Fruit fly (Drosophila melanogaster) whole organism, embryonic: Measurements from ENCODE around the gene Pdzd8.
A peak's percentile ranks its signal among the peaks of the same experiment; 100 is the strongest.

Source experiments
- Ada2b ChIP-seq: fragments of 200-800 bp; sonication (Bioruptor generic); IDR thresholded peaks from 2 replicates; pipeline ENCODE4 v1.3.6; 2022; ENCODE audit warnings: missing biosample characterization, missing genetic modification characterization
- Aef1 ChIP-seq: fragments of 200-800 bp; sonication (Bioruptor generic); IDR thresholded peaks from 3 replicates; pipeline ENCODE4 v1.3.6; 2022; ENCODE audit warnings: missing biosample characterization, missing genetic modification characterization
- CG10321 ChIP-seq: fragments of 200-800 bp; sonication (Bioruptor generic); IDR thresholded peaks from 2 replicates; pipeline ENCODE4 v1.3.6; 2022; ENCODE audit warnings: missing biosample characterization, missing genetic modification characterization
- CG10543 ChIP-seq: fragments of 200-800 bp; sonication (Bioruptor generic); optimal IDR thresholded peaks from 3 replicates; lab custom pipeline; 2017; ENCODE audit warnings: missing biosample characterization, mild to moderate bottlenecking, missing genetic modification characterization, moderate library complexity
- CG12219 ChIP-seq: fragments of 200-800 bp; sonication (Bioruptor generic); optimal IDR thresholded peaks from 3 replicates; lab custom pipeline; 2018; ENCODE audit warnings: missing biosample characterization, mild to moderate bottlenecking, missing genetic modification characterization
- CG13624 ChIP-seq: fragments of 200-800 bp; sonication (Bioruptor generic); optimal IDR thresholded peaks from 2 replicates; lab custom pipeline; 2016; ENCODE audit warnings: missing biosample characterization, missing genetic modification characterization
- CG14965 ChIP-seq: fragments of 200-800 bp; sonication (Bioruptor generic); optimal IDR thresholded peaks from 2 replicates; lab custom pipeline; 2016; ENCODE audit warnings: missing biosample characterization, missing genetic modification characterization, borderline replicate concordance
- CG17361 ChIP-seq: fragments of 200-800 bp; sonication (Bioruptor generic); IDR thresholded peaks from 3 replicates; pipeline ENCODE4 v1.3.6; 2022; ENCODE audit warnings: missing biosample characterization, missing genetic modification characterization
- CG17912 ChIP-seq: fragments of 200-800 bp; sonication (Bioruptor generic); optimal IDR thresholded peaks from 2 replicates; lab custom pipeline; 2018; ENCODE audit warnings: missing biosample characterization, mild to moderate bottlenecking, missing genetic modification characterization
- CG18011 ChIP-seq: fragments of 200-800 bp; sonication (Bioruptor generic); optimal IDR thresholded peaks from 2 replicates; lab custom pipeline; 2017; ENCODE audit warnings: missing biosample characterization, missing genetic modification characterization, mild to moderate bottlenecking, moderate library complexity, missing genotype
- CG2120 ChIP-seq: fragments of 200-800 bp; sonication (Bioruptor generic); optimal IDR thresholded peaks from 3 replicates; lab custom pipeline; 2016; ENCODE audit warnings: missing biosample characterization, missing genetic modification characterization
- CG2889 ChIP-seq: fragments of 200-800 bp; sonication (Bioruptor generic); IDR thresholded peaks from 3 replicates; pipeline ENCODE4 v1.3.6; 2022; ENCODE audit warnings: missing biosample characterization, missing genetic modification characterization
- CG30020 ChIP-seq: fragments of 200-800 bp; optimal IDR thresholded peaks from 2 replicates; lab custom pipeline; 2019; ENCODE audit warnings: missing biosample characterization, mild to moderate bottlenecking, missing genetic modification characterization, moderate library complexity
- CG30431 ChIP-seq: fragments of 200-800 bp; sonication (Bioruptor generic); optimal IDR thresholded peaks from 2 replicates; lab custom pipeline; 2017; ENCODE audit warnings: missing biosample characterization, missing genetic modification characterization
- CG3163 ChIP-seq: fragments of 200-800 bp; sonication (Bioruptor generic); optimal IDR thresholded peaks from 3 replicates; lab custom pipeline; 2016; ENCODE audit warnings: missing biosample characterization, missing genetic modification characterization
- CG3281 ChIP-seq: fragments of 200-800 bp; sonication (Bioruptor generic); optimal IDR thresholded peaks from 3 replicates; lab custom pipeline; 2017; ENCODE audit warnings: missing biosample characterization, mild to moderate bottlenecking, missing genetic modification characterization
- CG34376 ChIP-seq: fragments of 200-800 bp; sonication (Bioruptor generic); optimal IDR thresholded peaks from 2 replicates; lab custom pipeline; 2018; ENCODE audit warnings: missing biosample characterization, mild to moderate bottlenecking, missing genetic modification characterization
- CG4820 ChIP-seq: fragments of 200-800 bp; sonication (Bioruptor generic); optimal IDR thresholded peaks from 3 replicates; lab custom pipeline; 2016; ENCODE audit warnings: missing biosample characterization, missing genetic modification characterization
- CoRest ChIP-seq: fragments of 200-800 bp; sonication (Bioruptor generic); optimal IDR thresholded peaks from 3 replicates; lab custom pipeline; 2018; ENCODE audit warnings: missing biosample characterization, mild to moderate bottlenecking, missing genetic modification characterization, moderate library complexity
- CrebB ChIP-seq: fragments of 200-800 bp; sonication (Bioruptor generic); optimal IDR thresholded peaks from 3 replicates; lab custom pipeline; 2018; ENCODE audit warnings: missing biosample characterization, mild to moderate bottlenecking, missing genetic modification characterization
- Dbx ChIP-seq: fragments of 200-800 bp; sonication (Bioruptor generic); IDR thresholded peaks from 3 replicates; pipeline ENCODE4 v1.3.6; 2022; ENCODE audit warnings: missing biosample characterization, missing genetic modification characterization
- Deaf1 ChIP-seq: fragments of 200-800 bp; optimal IDR thresholded peaks from 3 replicates; lab custom pipeline; 2019; ENCODE audit warnings: missing biosample characterization, mild to moderate bottlenecking, missing genetic modification characterization, moderate library complexity
- Dfd ChIP-seq, 2 experiments: fragments of >200 bp; optimal IDR thresholded peaks; 2 replicates each; lab custom pipeline; 2017; ENCODE audit warnings: missing biosample characterization in 2 of 2, missing genetic modification characterization in 2 of 2
- ERR ChIP-seq: fragments of 200-800 bp; sonication (Bioruptor generic); optimal IDR thresholded peaks from 2 replicates; lab custom pipeline; 2016; ENCODE audit warnings: missing biosample characterization, missing genetic modification characterization
- Gsc ChIP-seq: fragments of 200-800 bp; sonication (Bioruptor generic); IDR thresholded peaks from 2 replicates; pipeline ENCODE4 v1.3.6; 2022; ENCODE audit warnings: missing biosample characterization, missing genetic modification characterization
- H2.0 ChIP-seq: fragments of 200-800 bp; sonication (Bioruptor generic); IDR thresholded peaks from 2 replicates; pipeline ENCODE4 v1.3.6; 2022; ENCODE audit warnings: missing biosample characterization, missing genetic modification characterization
- HLH4C ChIP-seq: fragments of 200-800 bp; sonication (Bioruptor generic); IDR thresholded peaks from 3 replicates; pipeline ENCODE4 v1.3.6; 2022; ENCODE audit warnings: missing biosample characterization, missing genetic modification characterization; ENCODE audit not compliant: partially characterized antibody
- HLH54F ChIP-seq: fragments of 200-800 bp; sonication (Bioruptor generic); optimal IDR thresholded peaks from 3 replicates; lab custom pipeline; 2016; ENCODE audit warnings: missing biosample characterization, missing genetic modification characterization
- Hr39 ChIP-seq: fragments of >200 bp; optimal IDR thresholded peaks from 2 replicates; lab custom pipeline; 2017
- Hr78 ChIP-seq, 2 experiments: fragments of 200-800 bp in 1 of 2; fragments of >200 bp in 1 of 2; sonication (Bioruptor generic) in 1 of 2; optimal IDR thresholded peaks; 2 replicates each; lab custom pipeline; 2017 to 2019; ENCODE audit warnings: missing biosample characterization in 2 of 2, missing genetic modification characterization in 2 of 2, mild to moderate bottlenecking in 1 of 2, moderate library complexity in 1 of 2
- Kr ChIP-seq: fragments of 200-800 bp; sonication (Bioruptor generic); optimal IDR thresholded peaks from 2 replicates; lab custom pipeline; 2017; ENCODE audit warnings: missing biosample characterization, mild to moderate bottlenecking, missing genetic modification characterization
- Mad ChIP-seq: fragments of 200-800 bp; sonication (Bioruptor generic); optimal IDR thresholded peaks from 2 replicates; lab custom pipeline; 2016; ENCODE audit warnings: missing biosample characterization, missing genetic modification characterization
- Poxn ChIP-seq: fragments of 200-800 bp; sonication (Bioruptor generic); IDR thresholded peaks from 2 replicates; pipeline ENCODE4 v1.3.6; 2022; ENCODE audit warnings: missing biosample characterization, missing genetic modification characterization
- Rfx ChIP-seq: fragments of 200-800 bp; sonication (Bioruptor generic); IDR thresholded peaks from 2 replicates; pipeline ENCODE4 v1.3.6; 2022; ENCODE audit warnings: missing biosample characterization, missing genetic modification characterization
- Tbp ChIP-seq: fragments of >200 bp; optimal IDR thresholded peaks from 2 replicates; lab custom pipeline; 2018; ENCODE audit warnings: missing biosample characterization, missing genetic modification characterization
- Trl ChIP-seq, 3 experiments: fragments of >200 bp in 2 of 3; fragments of 200-800 bp in 1 of 3; sonication (Bioruptor generic) in 1 of 3; optimal IDR thresholded peaks; 2 replicates in 1 of 3; 3 replicates in 2 of 3; lab custom pipeline; 2016 to 2017; ENCODE audit warnings: missing biosample characterization in 1 of 3, missing genetic modification characterization in 1 of 3
- caup ChIP-seq: fragments of 200-800 bp; sonication (Bioruptor generic); optimal IDR thresholded peaks from 3 replicates; lab custom pipeline; 2017; ENCODE audit warnings: missing biosample characterization, mild to moderate bottlenecking, missing genetic modification characterization, moderate library complexity; ENCODE audit not compliant: severe bottlenecking
- crp ChIP-seq, 2 experiments: fragments of 200-800 bp; sonication (Bioruptor generic); optimal IDR thresholded peaks; 2 replicates in 1 of 2; 3 replicates in 1 of 2; lab custom pipeline; 2017; ENCODE audit warnings: missing biosample characterization in 2 of 2, missing genetic modification characterization in 2 of 2, mild to moderate bottlenecking in 1 of 2, moderate library complexity in 1 of 2
- emc ChIP-seq: fragments of 200-800 bp; sonication (Bioruptor generic); optimal IDR thresholded peaks from 2 replicates; lab custom pipeline; 2016; ENCODE audit warnings: missing biosample characterization, missing genetic modification characterization
- en ChIP-seq: fragments of 200-800 bp; sonication (Bioruptor generic); optimal IDR thresholded peaks from 2 replicates; lab custom pipeline; 2016; ENCODE audit warnings: missing biosample characterization, missing genetic modification characterization
- esg ChIP-seq: fragments of 200-800 bp; sonication (Bioruptor generic); conservative IDR thresholded peaks from 2 replicates; pipeline ENCODE4 v1.3.6; 2022; ENCODE audit warnings: missing biosample characterization, missing genetic modification characterization
- eve ChIP-seq, 2 experiments: fragments of >200 bp; optimal IDR thresholded peaks; 2 replicates each; lab custom pipeline; 2017; ENCODE audit warnings: missing biosample characterization in 2 of 2, missing genetic modification characterization in 2 of 2
- fd102C ChIP-seq: fragments of 200-800 bp; sonication (Bioruptor generic); optimal IDR thresholded peaks from 2 replicates; lab custom pipeline; 2018; ENCODE audit warnings: missing biosample characterization, mild to moderate bottlenecking, missing genetic modification characterization, moderate library complexity
- fru ChIP-seq: fragments of >200 bp; optimal IDR thresholded peaks from 2 replicates; lab custom pipeline; 2017
- gcm2 ChIP-seq: fragments of 200-800 bp; sonication (Bioruptor generic); optimal IDR thresholded peaks from 2 replicates; lab custom pipeline; 2016; ENCODE audit warnings: missing biosample characterization, missing genetic modification characterization
- inv ChIP-seq: fragments of 200-800 bp; sonication (Bioruptor generic); IDR thresholded peaks from 2 replicates; pipeline ENCODE4 v1.3.6; 2022; ENCODE audit warnings: missing biosample characterization, missing genetic modification characterization; ENCODE audit not compliant: partially characterized antibody
- lov ChIP-seq, 2 experiments: fragments of 200-800 bp in 1 of 2; fragments of >200 bp in 1 of 2; sonication (Bioruptor generic) in 1 of 2; IDR thresholded peaks in 1 of 2; optimal IDR thresholded peaks in 1 of 2; 2 replicates in 1 of 2; 3 replicates in 1 of 2; pipeline versions ENCODE4 v1.3.6 to Lab custom; 2017 to 2022; ENCODE audit warnings: missing biosample characterization in 1 of 2, missing genetic modification characterization in 1 of 2
- nau ChIP-seq: fragments of 200-800 bp; sonication (Bioruptor generic); optimal IDR thresholded peaks from 3 replicates; lab custom pipeline; 2017; ENCODE audit warnings: missing biosample characterization, mild to moderate bottlenecking, missing genetic modification characterization, missing genetic modification reagents
- pfk ChIP-seq: fragments of 200-800 bp; sonication (Bioruptor generic); optimal IDR thresholded peaks from 2 replicates; lab custom pipeline; 2018; ENCODE audit warnings: missing biosample characterization, mild to moderate bottlenecking, missing genetic modification characterization, moderate library complexity
- stwl ChIP-seq: fragments of 200-800 bp; sonication (Bioruptor generic); optimal IDR thresholded peaks from 3 replicates; lab custom pipeline; 2018; ENCODE audit warnings: missing biosample characterization, mild to moderate bottlenecking, missing genetic modification characterization, moderate library complexity
- zfh2 ChIP-seq: fragments of 200-800 bp; sonication (Bioruptor generic); optimal IDR thresholded peaks from 2 replicates; lab custom pipeline; 2016; ENCODE audit warnings: missing biosample characterization, missing genetic modification characterization

Pdzd8 gene

dm6 chrX:11885356-11885755 lies 45.3 kb downstream of the Pdzd8 start (continued):
- no peak for TF ChIP-seq CG34376 (GFP tag; lab: Kevin White, UChicago)
- TF ChIP-seq emc (GFP tag; lab: Kevin White, UChicago) = no peak
- no peak for TF ChIP-seq CG30020 (tag; lab: Kevin White, UChicago)
- TF ChIP-seq en (GFP tag; lab: Kevin White, UChicago) = no peak
- 0 out of 3 replicates have a peak, but pooled peaks have one; percentile 14 for TF ChIP-seq CG17361 (GFP tag; lab: Robert Waterston, UW)
- no peak for TF ChIP-seq eve (GFP tag; optimal IDR thresholded peaks at IDR 0.05; lab: Kevin White, UChicago)
- TF ChIP-seq Kr (GFP tag; lab: Kevin White, UChicago) = no peak
- peak; percentile 31 for TF ChIP-seq caup (GFP tag; lab: Kevin White, UChicago)
- TF ChIP-seq Rfx (GFP tag; lab: Robert Waterston, UW) = peak; percentile 58
- peak; percentile 39; the same call in 1 of the 3 replicates for TF ChIP-seq Aef1 (GFP tag; lab: Robert Waterston, UW)
- peak; percentile 17 for TF ChIP-seq zfh2 (GFP tag; lab: Kevin White, UChicago)
- no peak for TF ChIP-seq Hr78 (GFP tag; optimal IDR thresholded peaks at IDR 0.05; lab: Kevin White, UChicago)
- TF ChIP-seq ERR (GFP tag; lab: Kevin White, UChicago) = no peak
- no peak for TF ChIP-seq nau
- peak; percentile 76 for TF ChIP-seq CG10543 (GFP tag; lab: Kevin White, UChicago)
- no peak for TF ChIP-seq inv (GFP tag; lab: Robert Waterston, UW)
- TF ChIP-seq CG3281 = peak; percentile 68
- TF ChIP-seq esg (GFP tag; lab: Robert Waterston, UW) = peak; percentile 34; the same call in 1 of the 2 replicates
- peak; percentile 19 for TF ChIP-seq CG12219 (GFP tag; lab: Kevin White, UChicago)
- no peak for TF ChIP-seq Dfd (GFP tag; optimal IDR thresholded peaks at IDR 0.05; lab: Kevin White, UChicago)
- TF ChIP-seq CG2120 (GFP tag; lab: Kevin White, UChicago) = peak; percentile 40
- no peak for TF ChIP-seq lov (optimal IDR thresholded peaks at IDR 0.05; lab: Kevin White, UChicago)
- no peak for TF ChIP-seq lov (GFP tag; IDR thresholded peaks at IDR 0.05; lab: Robert Waterston, UW)
- TF ChIP-seq CG3163 = no peak
- no peak for TF ChIP-seq Tbp
- no peak for TF ChIP-seq gcm2 (GFP tag; lab: Kevin White, UChicago)
- no peak for TF ChIP-seq stwl (tag; lab: Kevin White, UChicago)
- no peak for TF ChIP-seq CG30431 (GFP tag; lab: Kevin White, UChicago)
- no peak for TF ChIP-seq crp (GFP tag; optimal IDR thresholded peaks at IDR 0.05; lab: Kevin White, UChicago)
- TF ChIP-seq H2.0 (GFP tag; lab: Robert Waterston, UW) = 0 out of 2 replicates have a peak, but pooled peaks have one; percentile 17
- TF ChIP-seq CoRest (tag; lab: Kevin White, UChicago) = peak; percentile 54
- peak; percentile 6 for TF ChIP-seq CG18011 (GFP tag; lab: Kevin White, UChicago)
- TF ChIP-seq HLH4C (GFP tag; lab: Robert Waterston, UW) = no peak
- TF ChIP-seq fd102C (GFP tag; lab: Kevin White, UChicago) = no peak
- no peak for TF ChIP-seq CrebB
- no peak for TF ChIP-seq pfk (GFP tag; lab: Kevin White, UChicago)
- no peak for TF ChIP-seq CG14965 (GFP tag; lab: Kevin White, UChicago)
- TF ChIP-seq Trl (optimal IDR thresholded peaks at IDR 0.05; lab: Kevin White, UChicago) = no peak
- no peak for TF ChIP-seq Trl (GFP tag; optimal IDR thresholded peaks at IDR 0.05; lab: Kevin White, UChicago)
- TF ChIP-seq Deaf1 (tag; lab: Kevin White, UChicago) = peak; percentile 39
- no peak for TF ChIP-seq fru (lab: Kevin White, UChicago)
- peak; percentile 44; the same call in 1 of the 3 replicates for TF ChIP-seq Dbx (GFP tag; lab: Robert Waterston, UW)
- no peak for TF ChIP-seq Mad (GFP tag; lab: Kevin White, UChicago)
- TF ChIP-seq Ada2b = peak; percentile 26; the same call in 1 of the 2 replicates
- TF ChIP-seq HLH54F = no peak
- TF ChIP-seq Poxn (GFP tag; lab: Robert Waterston, UW) = no peak
- TF ChIP-seq CG10321 = no peak
- no peak for TF ChIP-seq CG13624 (GFP tag; lab: Kevin White, UChicago)
- no peak for TF ChIP-seq CG2889 (GFP tag; lab: Robert Waterston, UW)
- TF ChIP-seq Gsc (GFP tag; lab: Robert Waterston, UW) = no peak
- no peak for TF ChIP-seq Hr39 (lab: Kevin White, UChicago)
- TF ChIP-seq CG4820 (GFP tag; lab: Kevin White, UChicago) = no peak
- no peak for TF ChIP-seq CG17912 (GFP tag; lab: Kevin White, UChicago)
